Fruit fly (Drosophila melanogaster): ENCODE results near the gene CG7248.

Gene CG7248

dm6 chr3L:11953217-11953616 is 666 bp upstream of the CG7248 start, which contains the start of gene obst-G:
TSS of gene obst-G (minus strand) at chr3L:11953317.
- TF ChIP-seq CG15710 (tag; optimal IDR thresholded peaks at IDR 0.05): no peak
- TF ChIP-seq CG4496 (GFP tag; IDR thresholded peaks at IDR 0.05): no peak
- TF ChIP-seq fd96Ca (GFP tag; IDR thresholded peaks at IDR 0.05): no peak

- TF ChIP-seq CG8301 (tag; optimal IDR thresholded peaks at IDR 0.05) (no peak), gl (tag; optimal IDR thresholded peaks at IDR 0.05) (no peak), D1 (tag; optimal IDR thresholded peaks at IDR 0.05) (no peak), Snoo (tag; optimal IDR thresholded peaks at IDR 0.05) (no peak), CG34367 (tag; optimal IDR thresholded peaks at IDR 0.05) (no peak), Pif1A (GFP tag; optimal IDR thresholded peaks at IDR 0.05) (no peak), CG13204 (GFP tag; optimal IDR thresholded peaks at IDR 0.05) (no peak), CG15710 (tag; optimal IDR thresholded peaks at IDR 0.05) (no peak), CG32121 (GFP tag; IDR thresholded peaks at IDR 0.05) (no peak), fd96Ca (GFP tag; IDR thresholded peaks at IDR 0.05) (no peak), Ets98B (GFP tag; IDR thresholded peaks at IDR 0.05) (no peak), CG8159 (tag; optimal IDR thresholded peaks at IDR 0.05) (no peak), rn (GFP tag; IDR thresholded peaks at IDR 0.05) (no peak)
Observed at dm6 chr3L:11957669-11958333, 3.9 kb downstream of the CG7248 start, which contains the start of the genes CG11570 and CG43294. TSS of gene CG11570 (minus strand) at chr3L:11957769. TSS of gene CG43294 (plus strand) at chr3L:11958283.

dm6 chr3L:11966104-11966503 is 12.2 kb downstream of the CG7248 start, which contains the start of gene prc:
TSS of gene prc (minus strand) at chr3L:11966131.
- TF ChIP-seq D1 (tag; optimal IDR thresholded peaks at IDR 0.05) (no peak), CG32121 (GFP tag; IDR thresholded peaks at IDR 0.05) (no peak), CG10348 (GFP tag; IDR thresholded peaks at IDR 0.05) (no peak), CG8301 (tag; optimal IDR thresholded peaks at IDR 0.05) (no peak), CG12605 (GFP tag; IDR thresholded peaks at IDR 0.05) (no peak), CG9948 (tag; optimal IDR thresholded peaks at IDR 0.05) (no peak), Snoo (tag; optimal IDR thresholded peaks at IDR 0.05) (no peak), CG15710 (tag; optimal IDR thresholded peaks at IDR 0.05) (no peak), rn (GFP tag; IDR thresholded peaks at IDR 0.05) (no peak), CG34367 (tag; optimal IDR thresholded peaks at IDR 0.05) (no peak), Pif1B (GFP tag; optimal IDR thresholded peaks at IDR 0.05) (no peak), CG13204 (GFP tag; optimal IDR thresholded peaks at IDR 0.05) (no peak), Pif1A (GFP tag; optimal IDR thresholded peaks at IDR 0.05) (no peak), CG4496 (GFP tag; IDR thresholded peaks at IDR 0.05) (no peak)

- TF ChIP-seq rn (GFP tag; IDR thresholded peaks at IDR 0.05) (no peak), EcR (GFP tag; optimal IDR thresholded peaks at IDR 0.05) (no peak), CG14655 (GFP tag; optimal IDR thresholded peaks at IDR 0.05) (no peak), CG13204 (GFP tag; optimal IDR thresholded peaks at IDR 0.05) (no peak), Pif1A (GFP tag; optimal IDR thresholded peaks at IDR 0.05) (no peak), CG4496 (GFP tag; IDR thresholded peaks at IDR 0.05) (no peak), CG9948 (tag; optimal IDR thresholded peaks at IDR 0.05) (no peak), CG15710 (tag; optimal IDR thresholded peaks at IDR 0.05) (no peak), gl (tag; optimal IDR thresholded peaks at IDR 0.05) (no peak), CG17806 (tag; optimal IDR thresholded peaks at IDR 0.05) (no peak)
Observed at dm6 chr3L:11972879-11973278, 19.0 kb downstream of the CG7248 start, which contains the start of gene Muc68E. TSS of gene Muc68E (minus strand) at chr3L:11972979.

dm6 chr3L:11973690-11974089 is 19.8 kb downstream of the CG7248 start, which contains the start of gene CG42397:
TSS of gene CG42397 (minus strand) at chr3L:11973790.
- TF ChIP-seq CG8301 (tag; optimal IDR thresholded peaks at IDR 0.05): no peak
- no peak for TF ChIP-seq Ets98B (GFP tag; IDR thresholded peaks at IDR 0.05)
- TF ChIP-seq CG32121 (GFP tag; IDR thresholded peaks at IDR 0.05): no peak
- TF ChIP-seq CG17806 (tag; optimal IDR thresholded peaks at IDR 0.05): no peak
- no peak for TF ChIP-seq CG12605 (GFP tag; IDR thresholded peaks at IDR 0.05)
- TF ChIP-seq fd96Ca (GFP tag; IDR thresholded peaks at IDR 0.05): no peak
- no peak for TF ChIP-seq Snoo (tag; optimal IDR thresholded peaks at IDR 0.05)

- no peak for TF ChIP-seq CG17806 (tag; optimal IDR thresholded peaks at IDR 0.05)
- no peak for TF ChIP-seq CG4496 (GFP tag; IDR thresholded peaks at IDR 0.05)
- TF ChIP-seq CG32121 (GFP tag; IDR thresholded peaks at IDR 0.05): no peak
- TF ChIP-seq CG8301 (tag; optimal IDR thresholded peaks at IDR 0.05): no peak
- TF ChIP-seq CG8159 (tag; optimal IDR thresholded peaks at IDR 0.05): no peak
Observed at dm6 chr3L:11974605-11975004, 20.7 kb downstream of the CG7248 start, which contains the start of gene CG14125. TSS of gene CG14125 (plus strand) at chr3L:11974905.

dm6 chr3L:11975811-11976210 is 21.9 kb downstream of the CG7248 start, which contains the start of gene CG43896:
TSS of gene CG43896 (plus strand) at chr3L:11976111.
- TF ChIP-seq Pif1B (GFP tag; optimal IDR thresholded peaks at IDR 0.05): no peak
- TF ChIP-seq CG13204 (GFP tag; optimal IDR thresholded peaks at IDR 0.05): no peak
- TF ChIP-seq gl (tag; optimal IDR thresholded peaks at IDR 0.05): no peak
- no peak for TF ChIP-seq D1 (tag; optimal IDR thresholded peaks at IDR 0.05)
- no peak for TF ChIP-seq Snoo (tag; optimal IDR thresholded peaks at IDR 0.05)
- no peak for TF ChIP-seq Pif1A (GFP tag; optimal IDR thresholded peaks at IDR 0.05)
- TF ChIP-seq CG4496 (GFP tag; IDR thresholded peaks at IDR 0.05): no peak
- no peak for TF ChIP-seq CG15710 (tag; optimal IDR thresholded peaks at IDR 0.05)
- TF ChIP-seq CG9948 (tag; optimal IDR thresholded peaks at IDR 0.05): no peak
- TF ChIP-seq fd96Ca (GFP tag; IDR thresholded peaks at IDR 0.05): no peak
- TF ChIP-seq CG34367 (tag; optimal IDR thresholded peaks at IDR 0.05): no peak
- no peak for TF ChIP-seq CG10348 (GFP tag; IDR thresholded peaks at IDR 0.05)
- no peak for TF ChIP-seq CG8159 (tag; optimal IDR thresholded peaks at IDR 0.05)
- TF ChIP-seq CG12605 (GFP tag; IDR thresholded peaks at IDR 0.05): no peak
- no peak for TF ChIP-seq Ets98B (GFP tag; IDR thresholded peaks at IDR 0.05)
- TF ChIP-seq CG17806 (tag; optimal IDR thresholded peaks at IDR 0.05): no peak
- TF ChIP-seq CG14655 (GFP tag; optimal IDR thresholded peaks at IDR 0.05): no peak
- no peak for TF ChIP-seq CG32121 (GFP tag; IDR thresholded peaks at IDR 0.05)
- no peak for TF ChIP-seq EcR (GFP tag; optimal IDR thresholded peaks at IDR 0.05)

All from whole organism, pupa.